Worm (Caenorhabditis elegans): ENCODE data around the gene D2023.6.
"Not testable (repeated sequence)": the region's sequence is repeated elsewhere in the genome, so short reads cannot be mapped to it uniquely, and the experiment has no call there.

- TF ChIP-seq zag-1 (tag; optimal IDR thresholded peaks at IDR 0.05); lin-39 (tag; optimal IDR thresholded peaks at IDR 0.05); spr-3 (GFP tag; optimal IDR thresholded peaks at IDR 0.05); nhr-11 (tag; optimal IDR thresholded peaks at IDR 0.05); lin-13 (GFP tag; optimal IDR thresholded peaks at IDR 0.05); spr-1 (tag; optimal IDR thresholded peaks at IDR 0.05); F49E8.2 (tag; optimal IDR thresholded peaks at IDR 0.05; ENCODE audit: borderline replicate concordance); dpl-1 (GFP tag; optimal IDR thresholded peaks at IDR 0.05); ztf-11 (tag; optimal IDR thresholded peaks at IDR 0.05); nhr-6 (tag; optimal IDR thresholded peaks at IDR 0.05); nhr-102 (tag; optimal IDR thresholded peaks at IDR 0.05): not testable (repeated sequence)
Observed at ce11 chrV:11823125-11823833, 3.9 kb upstream of the D2023.6 start.
